Fruit fly (Drosophila melanogaster) whole organism, embryonic: Measurements from ENCODE around the gene CG15498.

Experiments used
- Bteb2 ChIP-seq: fragments of 200-800 bp; sonication (Bioruptor generic); optimal IDR thresholded peaks from 2 replicates; lab custom pipeline; 2016; ENCODE audit warnings: missing biosample characterization, missing genetic modification characterization
- CG10267 ChIP-seq: fragments of 200-800 bp; sonication (Bioruptor generic); optimal IDR thresholded peaks from 2 replicates; lab custom pipeline; 2018; ENCODE audit warnings: missing biosample characterization, mild to moderate bottlenecking, missing genetic modification characterization, moderate library complexity
- CG12071 ChIP-seq: fragments of 200-800 bp; sonication (Bioruptor generic); optimal IDR thresholded peaks from 3 replicates; lab custom pipeline; 2018; ENCODE audit warnings: missing biosample characterization, mild to moderate bottlenecking, missing genetic modification characterization
- CG12659 ChIP-seq: fragments of 200-800 bp; sonication (Bioruptor generic); optimal IDR thresholded peaks from 3 replicates; lab custom pipeline; 2017; ENCODE audit warnings: mild to moderate bottlenecking, missing biosample characterization, missing genetic modification reagents, missing genetic modification characterization
- CG14050 ChIP-seq: fragments of 200-800 bp; sonication (Bioruptor generic); IDR thresholded peaks from 3 replicates; pipeline ENCODE4 v1.3.6; 2022; ENCODE audit warnings: missing biosample characterization, missing genetic modification characterization
- CG15011 ChIP-seq: fragments of 200-800 bp; sonication (Bioruptor generic); optimal IDR thresholded peaks from 3 replicates; lab custom pipeline; 2018; ENCODE audit warnings: missing biosample characterization, mild to moderate bottlenecking, missing genetic modification characterization
- CG1529 ChIP-seq: fragments of 200-800 bp; sonication (Bioruptor generic); optimal IDR thresholded peaks from 3 replicates; lab custom pipeline; 2018; ENCODE audit warnings: missing biosample characterization, missing genetic modification characterization
- CG15479 ChIP-seq: fragments of 200-800 bp; sonication (Bioruptor generic); optimal IDR thresholded peaks from 3 replicates; lab custom pipeline; 2019; ENCODE audit warnings: missing biosample characterization, mild to moderate bottlenecking, missing genetic modification characterization, moderate library complexity
- CG18599 ChIP-seq: fragments of 200-800 bp; sonication (Bioruptor generic); optimal IDR thresholded peaks from 3 replicates; lab custom pipeline; 2017; ENCODE audit warnings: missing biosample characterization, missing genetic modification characterization, mild to moderate bottlenecking, moderate library complexity, missing genetic modification reagents
- CG2712 ChIP-seq: fragments of 200-800 bp; optimal IDR thresholded peaks from 3 replicates; lab custom pipeline; 2019; ENCODE audit warnings: missing biosample characterization, mild to moderate bottlenecking, missing genetic modification characterization, moderate library complexity
- CG2875 ChIP-seq: fragments of 200-800 bp; sonication (Bioruptor generic); optimal IDR thresholded peaks from 2 replicates; lab custom pipeline; 2017; ENCODE audit warnings: missing biosample characterization, mild to moderate bottlenecking, missing genetic modification characterization, missing genetic modification reagents
- CG31224 ChIP-seq: fragments of 200-800 bp; sonication (Bioruptor generic); IDR thresholded peaks from 2 replicates; pipeline ENCODE4 v1.3.6; 2022; ENCODE audit warnings: missing biosample characterization, missing genetic modification characterization
- CG32532 ChIP-seq: fragments of 200-800 bp; sonication (Bioruptor generic); IDR thresholded peaks from 2 replicates; pipeline ENCODE4 v1.3.6; 2022; ENCODE audit warnings: missing biosample characterization, missing genetic modification characterization
- CG4360 ChIP-seq: fragments of 200-800 bp; sonication (Bioruptor generic); IDR thresholded peaks from 2 replicates; pipeline ENCODE4 v1.3.6; 2022; ENCODE audit warnings: missing biosample characterization, missing genetic modification characterization
- CG6272 ChIP-seq: fragments of 200-800 bp; sonication (Bioruptor generic); IDR thresholded peaks from 2 replicates; pipeline ENCODE4 v1.3.6; 2022; ENCODE audit warnings: missing biosample characterization, missing genetic modification characterization
- CG6854 ChIP-seq: fragments of 200-800 bp; sonication (Bioruptor generic); optimal IDR thresholded peaks from 3 replicates; lab custom pipeline; 2017; ENCODE audit warnings: missing biosample characterization, mild to moderate bottlenecking, missing genetic modification characterization
- CG9817 ChIP-seq: fragments of 200-800 bp; sonication (Bioruptor generic); optimal IDR thresholded peaks from 2 replicates; lab custom pipeline; 2018; ENCODE audit warnings: missing biosample characterization, mild to moderate bottlenecking, missing genetic modification characterization, moderate library complexity
- Doc3 ChIP-seq: fragments of 200-800 bp; sonication (Bioruptor generic); IDR thresholded peaks from 3 replicates; pipeline ENCODE4 v1.3.6; 2022; ENCODE audit warnings: missing biosample characterization, missing genetic modification characterization; ENCODE audit not compliant: partially characterized antibody
- Elba2 ChIP-seq: fragments of 200-800 bp; sonication (Bioruptor generic); optimal IDR thresholded peaks from 3 replicates; lab custom pipeline; 2016; ENCODE audit warnings: missing biosample characterization, missing genetic modification characterization
- Fer1 ChIP-seq: fragments of 200-800 bp; sonication (Bioruptor generic); optimal IDR thresholded peaks from 2 replicates; lab custom pipeline; 2017; ENCODE audit warnings: missing biosample characterization, mild to moderate bottlenecking, missing genetic modification characterization
- Hmx ChIP-seq: fragments of 200-800 bp; sonication (Bioruptor generic); optimal IDR thresholded peaks from 2 replicates; lab custom pipeline; 2016; ENCODE audit warnings: missing biosample characterization, missing genetic modification characterization
- Hr78 ChIP-seq, 2 experiments: fragments of 200-800 bp in 1 of 2; fragments of >200 bp in 1 of 2; sonication (Bioruptor generic) in 1 of 2; optimal IDR thresholded peaks; 2 replicates each; lab custom pipeline; 2017 to 2019; ENCODE audit warnings: missing biosample characterization in 2 of 2, missing genetic modification characterization in 2 of 2, mild to moderate bottlenecking in 1 of 2, moderate library complexity in 1 of 2
- Med ChIP-seq: fragments of 200-800 bp; sonication (Bioruptor generic); peaks from one replicate; lab custom pipeline; 2016; ENCODE audit warnings: missing biosample characterization, missing genetic modification characterization, mild to moderate bottlenecking, inconsistent platforms, moderate library complexity
- Optix ChIP-seq: fragments of 200-800 bp; sonication (Bioruptor generic); IDR thresholded peaks from 3 replicates; pipeline ENCODE4 v1.3.6; 2022; ENCODE audit warnings: missing biosample characterization, missing genetic modification characterization
- Sox100B ChIP-seq: fragments of 200-800 bp; sonication (Bioruptor generic); optimal IDR thresholded peaks from 3 replicates; lab custom pipeline; 2018; ENCODE audit warnings: missing biosample characterization, mild to moderate bottlenecking, missing genetic modification characterization
- bbx ChIP-seq: fragments of 200-800 bp; sonication (Bioruptor generic); IDR thresholded peaks from 2 replicates; pipeline ENCODE4 v1.3.6; 2022; ENCODE audit warnings: missing biosample characterization, missing genetic modification characterization; ENCODE audit not compliant: partially characterized antibody
- cad ChIP-seq: fragments of >200 bp; optimal IDR thresholded peaks from 2 replicates; lab custom pipeline; 2017; ENCODE audit warnings: missing biosample characterization, missing genetic modification characterization
- cg ChIP-seq: fragments of 200-800 bp; sonication (Bioruptor generic); optimal IDR thresholded peaks from 3 replicates; lab custom pipeline; 2019; ENCODE audit warnings: missing biosample characterization, mild to moderate bottlenecking, missing genetic modification characterization, moderate library complexity
- chm ChIP-seq: fragments of 200-800 bp; sonication (Bioruptor generic); IDR thresholded peaks from 2 replicates; pipeline ENCODE4 v1.3.6; 2022; ENCODE audit warnings: missing biosample characterization, missing genetic modification characterization
- da ChIP-seq: fragments of 200-800 bp; sonication (Bioruptor generic); optimal IDR thresholded peaks from 2 replicates; lab custom pipeline; 2016; ENCODE audit warnings: missing biosample characterization, missing genetic modification characterization
- esg ChIP-seq: fragments of 200-800 bp; sonication (Bioruptor generic); conservative IDR thresholded peaks from 2 replicates; pipeline ENCODE4 v1.3.6; 2022; ENCODE audit warnings: missing biosample characterization, missing genetic modification characterization
- fd64A ChIP-seq: fragments of 200-800 bp; sonication (Bioruptor generic); optimal IDR thresholded peaks from 3 replicates; lab custom pipeline; 2018; ENCODE audit warnings: missing biosample characterization, mild to moderate bottlenecking, missing genetic modification characterization
- gfzf ChIP-seq: fragments of 200-800 bp; sonication (Bioruptor generic); optimal IDR thresholded peaks from 2 replicates; lab custom pipeline; 2016; ENCODE audit warnings: missing biosample characterization, mild to moderate bottlenecking, missing genetic modification characterization, moderate library complexity
- her ChIP-seq: fragments of 200-800 bp; sonication (Bioruptor generic); optimal IDR thresholded peaks from 2 replicates; lab custom pipeline; 2016; ENCODE audit warnings: missing biosample characterization, missing genetic modification characterization
- hkb ChIP-seq, 2 experiments: fragments of 200-800 bp in 1 of 2; fragments of >200 bp in 1 of 2; sonication (Bioruptor generic) in 1 of 2; IDR thresholded peaks in 1 of 2; optimal IDR thresholded peaks in 1 of 2; 2 replicates each; pipeline versions ENCODE4 v1.3.6 to Lab custom; 2017 to 2022; ENCODE audit warnings: missing biosample characterization in 1 of 2, missing genetic modification characterization in 1 of 2
- hth ChIP-seq: fragments of >200 bp; optimal IDR thresholded peaks from 2 replicates; lab custom pipeline; 2017; ENCODE audit warnings: inconsistent platforms
- ken ChIP-seq: fragments of 200-800 bp; sonication (Bioruptor generic); IDR thresholded peaks from 3 replicates; pipeline ENCODE4 v1.3.6; 2022; ENCODE audit warnings: missing biosample characterization, missing genetic modification characterization
- lmd ChIP-seq: fragments of 200-800 bp; sonication (Bioruptor generic); IDR thresholded peaks from 2 replicates; pipeline ENCODE4 v1.3.6; 2022; ENCODE audit warnings: missing biosample characterization, missing genetic modification characterization
- nerfin-1 ChIP-seq: fragments of 200-800 bp; sonication (Bioruptor generic); optimal IDR thresholded peaks from 3 replicates; lab custom pipeline; 2019; ENCODE audit warnings: missing biosample characterization, mild to moderate bottlenecking, missing genetic modification characterization, moderate library complexity
- pan ChIP-seq, 4 experiments: fragments of >200 bp in 3 of 4; fragments of 200-800 bp in 1 of 4; sonication (Bioruptor generic) in 1 of 4; optimal IDR thresholded peaks in 3 of 4; IDR thresholded peaks in 1 of 4; 2 replicates each; pipeline versions ENCODE4 v1.3.6 to Lab custom; 2017 to 2022; ENCODE audit warnings: missing biosample characterization in 2 of 4, missing genetic modification characterization in 2 of 4, mixed read lengths in 1 of 4
- pfk ChIP-seq: fragments of 200-800 bp; sonication (Bioruptor generic); optimal IDR thresholded peaks from 2 replicates; lab custom pipeline; 2018; ENCODE audit warnings: missing biosample characterization, mild to moderate bottlenecking, missing genetic modification characterization, moderate library complexity
- pnt ChIP-seq: fragments of 200-800 bp; sonication (Bioruptor generic); optimal IDR thresholded peaks from 3 replicates; lab custom pipeline; 2016; ENCODE audit warnings: missing biosample characterization, missing genetic modification characterization
- pros ChIP-seq: fragments of 200-800 bp; sonication (Bioruptor generic); optimal IDR thresholded peaks from 3 replicates; lab custom pipeline; 2019; ENCODE audit warnings: missing biosample characterization, mild to moderate bottlenecking, missing genetic modification characterization, moderate library complexity
- sob ChIP-seq: fragments of 200-800 bp; sonication (Bioruptor generic); IDR thresholded peaks from 2 replicates; pipeline ENCODE4 v1.3.6; 2022; ENCODE audit warnings: missing biosample characterization, missing genetic modification characterization
- ssp ChIP-seq: fragments of 200-800 bp; sonication (Bioruptor generic); IDR thresholded peaks from 2 replicates; pipeline ENCODE4 v1.3.6; 2022; ENCODE audit warnings: missing biosample characterization, missing genetic modification characterization
- tgo ChIP-seq: fragments of 200-800 bp; sonication (Bioruptor generic); IDR thresholded peaks from 3 replicates; pipeline ENCODE4 v1.3.6; 2022; ENCODE audit warnings: missing biosample characterization, missing genetic modification characterization
- tin ChIP-seq: fragments of 200-800 bp; sonication (Bioruptor generic); optimal IDR thresholded peaks from 3 replicates; lab custom pipeline; 2016; ENCODE audit warnings: missing biosample characterization, missing genetic modification characterization
- trem ChIP-seq: fragments of 200-800 bp; optimal IDR thresholded peaks from 3 replicates; lab custom pipeline; 2019; ENCODE audit warnings: missing biosample characterization, mild to moderate bottlenecking, missing genetic modification characterization, moderate library complexity
- vvl ChIP-seq: fragments of 200-800 bp; sonication (Bioruptor generic); IDR thresholded peaks from 2 replicates; pipeline ENCODE4 v1.3.6; 2022; ENCODE audit warnings: missing biosample characterization, missing genetic modification characterization
- zen2 ChIP-seq: fragments of 200-800 bp; sonication (Bioruptor generic); IDR thresholded peaks from 3 replicates; pipeline ENCODE4 v1.3.6; 2022; ENCODE audit warnings: missing biosample characterization, missing genetic modification characterization; ENCODE audit not compliant: partially characterized antibody

Gene CG15498

DNA sequence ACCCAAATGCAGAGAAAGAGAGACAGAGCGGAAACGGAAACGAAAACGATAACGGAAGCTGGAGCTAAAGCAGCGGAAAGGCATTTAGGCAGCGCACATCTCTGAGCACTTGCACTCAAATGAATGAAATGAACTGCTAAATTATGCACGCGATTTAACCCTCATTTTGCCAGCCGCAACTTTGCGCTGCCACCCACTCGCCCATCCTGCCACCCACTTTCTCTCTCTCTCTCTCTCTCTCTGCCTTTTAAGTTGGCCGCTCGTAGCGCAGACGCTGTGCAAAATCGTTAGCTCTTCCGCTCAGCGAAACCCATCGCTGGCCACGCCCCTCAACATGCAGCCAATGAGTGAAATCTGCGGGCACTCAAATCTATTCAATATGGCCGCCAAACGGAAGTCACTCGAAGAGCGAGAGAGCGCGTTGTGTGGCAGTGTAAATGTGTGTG is 7.5 kb downstream of the CG15498 start (continued):
- no peak for TF ChIP-seq pan (optimal IDR thresholded peaks at IDR 0.05; lab: Kevin White, UChicago)
- TF ChIP-seq pan (GFP tag; optimal IDR thresholded peaks at IDR 0.05 in 1 of 2, IDR thresholded peaks at IDR 0.05 in 1 of 2) = no peak
- no peak for TF ChIP-seq cad
- TF ChIP-seq CG12659 = no peak
- TF ChIP-seq trem (tag; lab: Kevin White, UChicago) = peak; percentile 1
- TF ChIP-seq CG12071 (GFP tag; lab: Kevin White, UChicago) = peak; percentile 42
- peak; percentile 19 for TF ChIP-seq Sox100B (GFP tag; lab: Kevin White, UChicago)
- TF ChIP-seq esg (GFP tag; lab: Robert Waterston, UW) = no peak
- peak; percentile 38 for TF ChIP-seq fd64A
- TF ChIP-seq hkb (optimal IDR thresholded peaks at IDR 0.05; lab: Kevin White, UChicago) = no peak
- TF ChIP-seq hkb (GFP tag; IDR thresholded peaks at IDR 0.05; lab: Robert Waterston, UW) = peak; percentile 58
- no peak for TF ChIP-seq her (GFP tag; lab: Kevin White, UChicago)
- no peak for TF ChIP-seq pfk (GFP tag; lab: Kevin White, UChicago)
- no peak for TF ChIP-seq da (GFP tag; lab: Kevin White, UChicago)
- TF ChIP-seq Optix (GFP tag; lab: Robert Waterston, UW) = no peak
- no peak for TF ChIP-seq ssp (GFP tag; lab: Robert Waterston, UW)
- TF ChIP-seq vvl = peak; percentile 26; the same call in 1 of the 2 replicates
- TF ChIP-seq CG15011 (GFP tag; lab: Kevin White, UChicago) = peak; percentile 9
- no peak for TF ChIP-seq lmd
- no peak for TF ChIP-seq Med (GFP tag; lab: Kevin White, UChicago)
- TF ChIP-seq CG14050 (GFP tag; lab: Robert Waterston, UW) = no peak
- no peak for TF ChIP-seq Fer1
- no peak for TF ChIP-seq Hmx (GFP tag; lab: Kevin White, UChicago)
- TF ChIP-seq CG15479 (GFP tag; lab: Kevin White, UChicago) = peak; percentile 24
- no peak for TF ChIP-seq tgo (GFP tag; lab: Robert Waterston, UW)
- TF ChIP-seq CG10267 (tag; lab: Kevin White, UChicago) = no peak
- TF ChIP-seq pros (GFP tag; lab: Kevin White, UChicago) = no peak
- TF ChIP-seq CG2875 = peak; percentile 11
- no peak for TF ChIP-seq ken
- no peak for TF ChIP-seq sob
- no peak for TF ChIP-seq Elba2 (GFP tag; lab: Kevin White, UChicago)
- no peak for TF ChIP-seq zen2
- TF ChIP-seq bbx (GFP tag; lab: Robert Waterston, UW) = peak; percentile 16; the same call in 1 of the 2 replicates
- TF ChIP-seq CG9817 (tag; lab: Kevin White, UChicago) = no peak
- no peak for TF ChIP-seq pnt
- TF ChIP-seq hth (lab: Kevin White, UChicago) = no peak
- no peak for TF ChIP-seq CG2712
- TF ChIP-seq tin (GFP tag; lab: Kevin White, UChicago) = no peak
- TF ChIP-seq CG18599 (GFP tag; lab: Kevin White, UChicago) = no peak
- TF ChIP-seq CG6272 (GFP tag; lab: Robert Waterston, UW) = no peak
- no peak; the same call in 1 of the 2 replicates for TF ChIP-seq CG32532 (GFP tag; lab: Robert Waterston, UW)
- no peak for TF ChIP-seq chm (GFP tag; lab: Robert Waterston, UW)
- no peak for TF ChIP-seq Bteb2 (GFP tag; lab: Kevin White, UChicago)
- peak; percentile 29 for TF ChIP-seq CG1529 (GFP tag; lab: Kevin White, UChicago)
- no peak for TF ChIP-seq Hr78 (GFP tag; optimal IDR thresholded peaks at IDR 0.05; lab: Kevin White, UChicago)
- 0 out of 3 replicates have a peak, but pooled peaks have one; percentile 16 for TF ChIP-seq Doc3
- TF ChIP-seq cg (GFP tag; lab: Kevin White, UChicago) = peak; percentile 71
- no peak for TF ChIP-seq CG4360 (GFP tag; lab: Robert Waterston, UW)
- peak; percentile 20 for TF ChIP-seq CG6854 (GFP tag; lab: Kevin White, UChicago)
- TF ChIP-seq CG31224 (GFP tag; lab: Robert Waterston, UW) = no peak
- peak; percentile 3 for TF ChIP-seq nerfin-1 (tag; lab: Kevin White, UChicago)
- TF ChIP-seq gfzf (GFP tag; lab: Kevin White, UChicago) = no peak
